Worm (Caenorhabditis elegans) whole organism, early embryonic: ENCODE results near the gene C32D5.7.

Experiments
- B0310.2 ChIP-seq: sonication (generic microtip); optimal IDR thresholded peaks from 2 replicates; lab custom pipeline; 2016; ENCODE audit warnings: mild to moderate bottlenecking, missing genetic modification characterization, missing compliant biosample characterization
- F13C5.2 ChIP-seq: sonication (generic microtip); optimal IDR thresholded peaks from 2 replicates; lab custom pipeline; 2017; ENCODE audit warnings: mild to moderate bottlenecking, missing genetic modification characterization, inconsistent platforms, missing compliant biosample characterization
- aly-1 ChIP-seq: sonication (generic microtip); optimal IDR thresholded peaks from 2 replicates; lab custom pipeline; 2016; ENCODE audit warnings: missing genetic modification characterization, missing compliant biosample characterization
- ama-1 ChIP-seq: fragments of 150-350 bp; optimal IDR thresholded peaks from 2 replicates; lab custom pipeline; 2014
- ceh-13 ChIP-seq: fragments of 200-800 bp; sonication (Bioruptor generic); optimal IDR thresholded peaks from 2 replicates; lab custom pipeline; 2018; ENCODE audit warnings: mild to moderate bottlenecking, missing genetic modification characterization, missing compliant biosample characterization
- ceh-36 ChIP-seq: sonication (generic microtip); optimal IDR thresholded peaks from 2 replicates; lab custom pipeline; 2016; ENCODE audit warnings: missing genetic modification characterization, inconsistent platforms, missing compliant biosample characterization
- ets-7 ChIP-seq: sonication (generic microtip); optimal IDR thresholded peaks from 2 replicates; lab custom pipeline; 2016; ENCODE audit warnings: missing genotype, missing genetic modification characterization, missing compliant biosample characterization
- flt-1 ChIP-seq: fragments of 200-800 bp; sonication (Bioruptor generic); IDR thresholded peaks from 2 replicates; pipeline ENCODE4 v1.3.6; 2022; ENCODE audit warnings: missing genetic modification characterization, missing compliant biosample characterization
- hmbx-1 ChIP-seq: sonication (generic microtip); optimal IDR thresholded peaks from 2 replicates; lab custom pipeline; 2016; ENCODE audit warnings: mild to moderate bottlenecking, missing genetic modification characterization, missing compliant biosample characterization
- hmg-4 ChIP-seq: fragments of 200-800 bp; sonication (Bioruptor generic); optimal IDR thresholded peaks from 2 replicates; lab custom pipeline; 2018; ENCODE audit warnings: mild to moderate bottlenecking, missing genetic modification characterization, missing compliant biosample characterization
- hnd-1 ChIP-seq: sonication (generic microtip); optimal IDR thresholded peaks from 2 replicates; lab custom pipeline; 2016; ENCODE audit warnings: missing genetic modification characterization, missing compliant biosample characterization
- pes-1 ChIP-seq: fragments of 200-800 bp; sonication (Bioruptor generic); IDR thresholded peaks from 2 replicates; pipeline ENCODE4 v1.3.6; 2022; ENCODE audit warnings: missing genetic modification reagents, missing genetic modification characterization, missing compliant biosample characterization
- scrt-1 ChIP-seq: fragments of 200-800 bp; sonication (Bioruptor generic); IDR thresholded peaks from 2 replicates; pipeline ENCODE4 v1.3.6; 2022; ENCODE audit warnings: missing genetic modification characterization, missing compliant biosample characterization
- sea-1 ChIP-seq: fragments of 200-800 bp; sonication (Bioruptor generic); conservative IDR thresholded peaks from 2 replicates; pipeline ENCODE4 v1.3.6; 2022; ENCODE audit warnings: missing genetic modification characterization, missing compliant biosample characterization
- tbx-11 ChIP-seq: fragments of 200-800 bp; sonication (Bioruptor generic); IDR thresholded peaks from 2 replicates; pipeline ENCODE4 v1.3.6; 2022; ENCODE audit warnings: missing genetic modification characterization, missing compliant biosample characterization
- tbx-37 ChIP-seq: fragments of 200-800 bp; sonication (Bioruptor generic); conservative IDR thresholded peaks from 2 replicates; pipeline ENCODE4 v1.3.6; 2022; ENCODE audit warnings: missing genetic modification reagents, missing genetic modification characterization, missing compliant biosample characterization
- tra-4 ChIP-seq: sonication (generic microtip); optimal IDR thresholded peaks from 2 replicates; lab custom pipeline; 2017; ENCODE audit warnings: missing genetic modification characterization, missing compliant biosample characterization

The C32D5.7 gene

DNA sequence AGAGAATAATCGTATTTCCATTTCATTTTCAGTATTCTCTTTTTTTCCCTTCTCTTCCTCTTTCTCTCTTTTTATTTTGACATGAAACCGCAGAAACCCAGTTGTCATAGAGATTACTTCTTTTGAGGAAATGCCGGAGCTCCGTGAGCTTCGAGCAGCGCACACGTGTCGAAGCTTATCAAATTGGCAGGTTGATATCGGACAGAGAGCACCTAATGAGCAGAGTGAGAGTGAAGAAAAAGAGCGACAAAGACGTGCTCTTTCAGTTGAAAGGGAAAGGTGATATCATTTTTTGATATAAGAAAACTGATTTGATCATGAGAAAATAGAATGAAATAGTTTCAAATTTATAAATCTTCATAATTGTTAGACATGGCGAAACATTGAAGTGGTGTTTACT is 4.5 kb downstream of the C32D5.7 start, which contains the start of gene C32D5.14:
Gene C32D5.14 (plus strand): TSS at position 131 of the 400 bp plus-strand sequence.
- TF ChIP-seq ceh-36 (no peak), hmg-4 (GFP tag; lab: Kevin White, UChicago) (no peak), pes-1 (GFP tag; lab: Robert Waterston, UW) (no peak), tbx-37 (GFP tag; lab: Robert Waterston, UW) (no peak), sea-1 (no peak), ets-7 (no peak), B0310.2 (no peak), F13C5.2 (tag; lab: Kevin White, UChicago) (no peak), aly-1 (no peak), tra-4 (no peak), ama-1 (lab: Kevin White, UChicago) (no peak), ceh-13 (GFP tag; lab: Kevin White, UChicago) (no peak)

DNA sequence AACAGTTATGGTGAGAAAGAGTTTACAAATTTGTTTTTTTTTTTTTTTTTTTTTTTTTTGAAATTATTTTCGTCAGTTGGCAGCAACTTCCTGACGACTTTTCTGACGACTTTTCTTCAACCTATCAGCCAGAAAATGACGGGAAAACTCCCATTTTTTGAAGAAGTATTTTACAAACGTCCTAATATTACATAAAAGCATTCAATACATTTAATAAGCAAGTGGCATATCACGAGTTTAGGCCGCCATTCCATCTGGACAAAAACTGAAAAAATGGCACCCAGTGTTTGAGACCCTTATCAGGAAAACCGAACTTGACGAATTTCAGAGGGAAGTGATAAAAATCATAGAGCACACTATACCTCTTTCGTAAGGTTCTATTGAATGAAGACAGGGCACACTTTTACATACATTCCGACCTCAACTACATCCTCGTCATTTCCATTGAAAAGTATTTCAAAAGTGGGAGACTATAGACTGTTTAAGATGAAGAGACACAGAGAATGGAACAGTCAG is 5.0 kb downstream of the C32D5.7 start:
- TF ChIP-seq F13C5.2 (tag; lab: Kevin White, UChicago) (no peak), ama-1 (lab: Kevin White, UChicago) (no peak), ceh-36 (no peak), ets-7 (no peak), tbx-11 (GFP tag; lab: Robert Waterston, UW) (no peak), scrt-1 (GFP tag; lab: Robert Waterston, UW) (no peak), pes-1 (GFP tag; lab: Robert Waterston, UW) (no peak), hmg-4 (GFP tag; lab: Kevin White, UChicago) (no peak), aly-1 (no peak), tra-4 (no peak), hmbx-1 (no peak), B0310.2 (no peak), ceh-13 (GFP tag; lab: Kevin White, UChicago) (no peak), flt-1 (no peak)

DNA sequence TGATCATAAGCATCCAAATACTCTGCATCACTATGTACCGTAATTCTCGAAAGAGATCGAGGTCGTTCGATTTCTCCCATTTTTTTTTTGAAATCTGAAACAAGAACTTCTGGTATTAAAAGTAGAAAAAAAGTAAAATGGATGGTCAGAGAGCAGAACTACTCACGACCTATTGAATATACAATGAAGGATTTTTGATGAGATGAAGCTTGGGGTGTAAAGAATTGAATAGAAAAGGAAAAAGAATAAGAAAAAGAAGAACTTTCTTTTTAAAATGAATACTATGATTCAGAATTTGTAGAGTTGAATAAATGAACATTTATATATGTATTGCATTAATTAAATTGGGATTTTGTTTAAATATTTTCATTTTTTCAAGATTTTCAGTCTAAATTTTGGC is 6.0 kb downstream of the C32D5.7 start, which contains the start of gene ttc-39B:
Gene ttc-39B (minus strand): TSS at position 101 of the 400 bp plus-strand sequence.
- TF ChIP-seq pes-1 (GFP tag; lab: Robert Waterston, UW) (no peak), flt-1 (no peak), ets-7 (no peak), tbx-37 (GFP tag; lab: Robert Waterston, UW) (no peak), hnd-1 (tag; lab: Kevin White, UChicago) (no peak), F13C5.2 (tag; lab: Kevin White, UChicago) (no peak), hmbx-1 (no peak), B0310.2 (no peak), hmg-4 (GFP tag; lab: Kevin White, UChicago) (no peak), scrt-1 (GFP tag; lab: Robert Waterston, UW) (no peak), sea-1 (no peak), ama-1 (lab: Kevin White, UChicago) (no peak), tbx-11 (GFP tag; lab: Robert Waterston, UW) (no peak), aly-1 (no peak), ceh-13 (GFP tag; lab: Kevin White, UChicago) (no peak), ceh-36 (no peak), tra-4 (no peak)

DNA sequence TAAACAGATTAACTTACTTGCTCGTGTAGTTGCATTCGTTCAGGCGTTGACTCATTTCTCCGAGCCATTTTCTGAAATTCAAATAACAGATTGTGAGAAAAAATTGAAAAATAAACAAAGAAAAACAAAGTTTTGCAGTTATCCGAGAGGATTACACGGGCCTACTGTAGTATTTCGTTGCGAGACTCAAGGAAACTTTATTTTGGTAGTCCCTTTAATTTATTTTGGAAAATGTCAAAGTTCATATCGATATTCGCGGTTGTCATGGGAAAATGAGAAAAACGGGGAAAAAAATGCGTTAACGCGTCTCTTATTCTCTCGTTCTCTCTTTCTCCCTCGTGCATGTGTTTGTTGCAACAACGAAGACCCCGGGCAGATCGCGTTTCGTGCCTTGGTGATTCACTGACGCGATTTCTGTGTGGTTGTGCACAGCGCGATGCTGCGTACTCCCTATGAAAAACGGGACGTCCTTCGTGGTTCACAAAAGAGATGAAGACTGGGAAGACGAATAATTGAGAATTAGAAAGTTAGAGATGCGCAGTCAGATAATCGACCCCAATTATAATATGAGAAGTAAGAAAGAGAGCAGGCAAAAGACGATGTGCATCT is 8.5 kb downstream of the C32D5.7 start, which contains the start of gene set-4:
Gene set-4 (minus strand): TSS at position 120 of the 609 bp plus-strand sequence.
- TF ChIP-seq ama-1 (lab: Kevin White, UChicago) (no peak), sea-1 (0 out of 2 replicates have a peak, but pooled peaks have one; percentile 20), F13C5.2 (tag; lab: Kevin White, UChicago) (peak; percentile 79), hmbx-1 (no peak), scrt-1 (GFP tag; lab: Robert Waterston, UW) (no peak), pes-1 (GFP tag; lab: Robert Waterston, UW) (no peak), ceh-36 (peak; percentile 31), tra-4 (no peak), hmg-4 (GFP tag; lab: Kevin White, UChicago) (peak; percentile 82)

- TF ChIP-seq B0310.2 (no peak), ets-7 (no peak), sea-1 (no peak), scrt-1 (GFP tag; lab: Robert Waterston, UW) (no peak), pes-1 (GFP tag; lab: Robert Waterston, UW) (no peak), hnd-1 (tag; lab: Kevin White, UChicago) (no peak), ama-1 (lab: Kevin White, UChicago) (no peak), aly-1 (no peak), hmbx-1 (no peak), flt-1 (no peak), tbx-37 (GFP tag; lab: Robert Waterston, UW) (no peak), F13C5.2 (tag; lab: Kevin White, UChicago) (no peak), ceh-36 (no peak), tra-4 (no peak)
These were observed 11.2 kb downstream of the C32D5.7 start for ce11 chrII:6328672-6329071.

DNA sequence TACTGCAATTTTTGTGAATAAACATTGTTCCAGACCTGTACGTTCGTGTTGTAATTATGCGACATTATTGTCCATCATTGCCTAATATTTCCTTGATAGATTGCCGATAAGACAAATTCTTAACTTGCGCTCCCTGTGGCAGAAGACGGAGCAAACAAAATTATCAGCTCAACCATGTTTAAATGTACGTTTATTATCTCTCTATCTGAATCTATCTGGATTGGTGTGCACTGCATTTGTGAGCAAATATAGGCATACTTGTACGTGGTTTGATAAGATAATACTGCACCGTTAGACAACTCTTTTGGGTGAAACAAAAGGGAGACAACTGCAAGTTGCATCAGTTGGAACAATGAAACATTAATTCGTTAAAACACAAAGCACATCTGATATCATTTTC is 12.5 kb downstream of the C32D5.7 start:
- no peak for TF ChIP-seq scrt-1 (GFP tag; lab: Robert Waterston, UW)
- no peak for TF ChIP-seq ceh-13 (GFP tag; lab: Kevin White, UChicago)
- no peak for TF ChIP-seq flt-1
- no peak for TF ChIP-seq B0310.2
- TF ChIP-seq hnd-1 (tag; lab: Kevin White, UChicago) = no peak
- no peak for TF ChIP-seq ets-7
- TF ChIP-seq ceh-36 = no peak
- TF ChIP-seq tbx-11 (GFP tag; lab: Robert Waterston, UW) = no peak
- no peak for TF ChIP-seq F13C5.2 (tag; lab: Kevin White, UChicago)
- no peak for TF ChIP-seq ama-1 (lab: Kevin White, UChicago)
- no peak for TF ChIP-seq tra-4

- no peak for TF ChIP-seq scrt-1 (GFP tag; lab: Robert Waterston, UW)
- no peak for TF ChIP-seq tra-4
- no peak for TF ChIP-seq hmbx-1
- TF ChIP-seq flt-1 = no peak
- no peak for TF ChIP-seq ceh-13 (GFP tag; lab: Kevin White, UChicago)
- no peak for TF ChIP-seq aly-1
- TF ChIP-seq tbx-37 (GFP tag; lab: Robert Waterston, UW) = no peak
- TF ChIP-seq pes-1 (GFP tag; lab: Robert Waterston, UW) = no peak
- no peak for TF ChIP-seq hnd-1 (tag; lab: Kevin White, UChicago)
These were observed 15.8 kb downstream of the C32D5.7 start, which contains the start of gene sma-6 for ce11 chrII:6324086-6324485. Gene sma-6, plus strand, starts transcription at chrII:6324484.
